Worm (Caenorhabditis elegans) whole organism, early embryonic: ENCODE measurements around the gene rga-4.

ENCODE experiments used
- B0310.2 ChIP-seq: sonication (generic microtip); optimal IDR thresholded peaks from 2 replicates; lab custom pipeline; 2016; ENCODE audit warnings: mild to moderate bottlenecking, missing genetic modification characterization, missing compliant biosample characterization
- F13C5.2 ChIP-seq: sonication (generic microtip); optimal IDR thresholded peaks from 2 replicates; lab custom pipeline; 2017; ENCODE audit warnings: mild to moderate bottlenecking, missing genetic modification characterization, inconsistent platforms, missing compliant biosample characterization
- aly-1 ChIP-seq: sonication (generic microtip); optimal IDR thresholded peaks from 2 replicates; lab custom pipeline; 2016; ENCODE audit warnings: missing genetic modification characterization, missing compliant biosample characterization
- ama-1 ChIP-seq: fragments of 150-350 bp; optimal IDR thresholded peaks from 2 replicates; lab custom pipeline; 2014
- ceh-13 ChIP-seq: fragments of 200-800 bp; sonication (Bioruptor generic); optimal IDR thresholded peaks from 2 replicates; lab custom pipeline; 2018; ENCODE audit warnings: mild to moderate bottlenecking, missing genetic modification characterization, missing compliant biosample characterization
- ets-7 ChIP-seq: sonication (generic microtip); optimal IDR thresholded peaks from 2 replicates; lab custom pipeline; 2016; ENCODE audit warnings: missing genotype, missing genetic modification characterization, missing compliant biosample characterization
- flt-1 ChIP-seq: fragments of 200-800 bp; sonication (Bioruptor generic); IDR thresholded peaks from 2 replicates; pipeline ENCODE4 v1.3.6; 2022; ENCODE audit warnings: missing genetic modification characterization, missing compliant biosample characterization
- hmg-4 ChIP-seq: fragments of 200-800 bp; sonication (Bioruptor generic); optimal IDR thresholded peaks from 2 replicates; lab custom pipeline; 2018; ENCODE audit warnings: mild to moderate bottlenecking, missing genetic modification characterization, missing compliant biosample characterization
- hnd-1 ChIP-seq: sonication (generic microtip); optimal IDR thresholded peaks from 2 replicates; lab custom pipeline; 2016; ENCODE audit warnings: missing genetic modification characterization, missing compliant biosample characterization
- pes-1 ChIP-seq: fragments of 200-800 bp; sonication (Bioruptor generic); IDR thresholded peaks from 2 replicates; pipeline ENCODE4 v1.3.6; 2022; ENCODE audit warnings: missing genetic modification reagents, missing genetic modification characterization, missing compliant biosample characterization
- scrt-1 ChIP-seq: fragments of 200-800 bp; sonication (Bioruptor generic); IDR thresholded peaks from 2 replicates; pipeline ENCODE4 v1.3.6; 2022; ENCODE audit warnings: missing genetic modification characterization, missing compliant biosample characterization
- sea-1 ChIP-seq: fragments of 200-800 bp; sonication (Bioruptor generic); conservative IDR thresholded peaks from 2 replicates; pipeline ENCODE4 v1.3.6; 2022; ENCODE audit warnings: missing genetic modification characterization, missing compliant biosample characterization
- tra-4 ChIP-seq: sonication (generic microtip); optimal IDR thresholded peaks from 2 replicates; lab custom pipeline; 2017; ENCODE audit warnings: missing genetic modification characterization, missing compliant biosample characterization

DNA sequence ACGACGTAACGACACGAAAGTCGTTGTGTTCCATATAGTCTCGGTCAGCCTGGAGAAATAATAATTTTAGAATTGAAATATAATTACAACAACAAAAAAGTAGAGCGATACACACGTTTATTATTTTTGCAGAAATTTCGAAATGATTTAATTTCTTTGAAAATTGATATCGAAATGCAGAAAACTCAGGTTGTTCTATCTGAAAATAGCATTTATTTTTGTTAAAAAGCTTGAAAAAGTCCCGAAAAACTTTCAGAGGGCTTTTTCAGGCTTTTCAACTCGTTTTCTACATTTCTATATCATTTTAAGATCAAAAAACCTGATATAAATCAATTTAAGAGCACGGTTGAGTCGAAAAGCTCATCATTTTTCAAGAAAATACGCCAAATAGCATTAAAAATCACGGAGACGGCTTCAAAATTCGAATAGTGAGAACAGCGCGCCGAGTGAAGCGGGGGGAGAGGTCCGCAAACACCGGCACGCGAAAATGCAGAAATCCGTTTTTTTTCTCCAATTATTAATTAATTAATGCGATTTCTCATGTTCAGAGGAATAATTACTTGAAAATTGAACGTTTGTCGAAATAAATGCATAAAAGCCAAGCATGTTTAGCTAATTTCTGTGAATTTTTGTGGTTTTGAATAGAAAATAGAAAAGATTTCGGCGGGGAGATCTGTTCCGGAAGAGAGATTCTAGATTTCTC is at the start of gene rga-4:
- TF ChIP-seq F13C5.2 (tag; lab: Kevin White, UChicago) (no peak), flt-1 (GFP tag; lab: Robert Waterston, UW) (no peak), ets-7 (tag; lab: Kevin White, UChicago) (no peak), hnd-1 (tag; lab: Kevin White, UChicago) (no peak), ama-1 (lab: Kevin White, UChicago) (no peak), scrt-1 (GFP tag; lab: Robert Waterston, UW) (no peak), sea-1 (no peak), B0310.2 (no peak), pes-1 (GFP tag; lab: Robert Waterston, UW) (no peak), ceh-13 (GFP tag; lab: Kevin White, UChicago) (no peak), tra-4 (no peak), aly-1 (tag; lab: Kevin White, UChicago) (no peak), hmg-4 (GFP tag; lab: Kevin White, UChicago) (no peak)
